Fruit fly (Drosophila melanogaster) whole organism, embryonic: ENCODE results near the gene Ugt36F1.

Experiments used
- Atf6 ChIP-seq: fragments of 200-800 bp; sonication (Bioruptor generic); IDR thresholded peaks from 2 replicates; pipeline ENCODE4 v1.3.6; 2022; ENCODE audit warnings: missing biosample characterization, missing genetic modification characterization
- B-H1 ChIP-seq: fragments of 200-800 bp; sonication (Bioruptor generic); IDR thresholded peaks from 3 replicates; pipeline ENCODE4 v1.3.6; 2022; ENCODE audit warnings: missing biosample characterization, missing genetic modification characterization
- CG10543 ChIP-seq: fragments of 200-800 bp; sonication (Bioruptor generic); optimal IDR thresholded peaks from 3 replicates; lab custom pipeline; 2017; ENCODE audit warnings: missing biosample characterization, mild to moderate bottlenecking, missing genetic modification characterization, moderate library complexity
- CG10565 ChIP-seq: fragments of 200-800 bp; sonication (Bioruptor generic); optimal IDR thresholded peaks from 3 replicates; lab custom pipeline; 2016; ENCODE audit warnings: missing biosample characterization, mild to moderate bottlenecking, missing genetic modification characterization
- CG11504 ChIP-seq: fragments of 200-800 bp; sonication (Bioruptor generic); optimal IDR thresholded peaks from 3 replicates; lab custom pipeline; 2019; ENCODE audit warnings: missing biosample characterization, mild to moderate bottlenecking, missing genetic modification characterization, moderate library complexity
- CG12299 ChIP-seq: fragments of 200-800 bp; sonication (Bioruptor generic); optimal IDR thresholded peaks from 2 replicates; lab custom pipeline; 2018; ENCODE audit warnings: missing biosample characterization, mild to moderate bottlenecking, missing genetic modification characterization
- CG13287 ChIP-seq: fragments of 200-800 bp; sonication (Bioruptor generic); IDR thresholded peaks from 2 replicates; pipeline ENCODE4 v1.3.6; 2022; ENCODE audit warnings: missing biosample characterization, missing genetic modification characterization; ENCODE audit not compliant: partially characterized antibody
- CG13296 ChIP-seq: fragments of 200-800 bp; sonication (Bioruptor generic); optimal IDR thresholded peaks from 3 replicates; lab custom pipeline; 2018; ENCODE audit warnings: missing biosample characterization, mild to moderate bottlenecking, missing genetic modification characterization
- CG14014 ChIP-seq: fragments of 200-800 bp; sonication (Bioruptor generic); IDR thresholded peaks from 2 replicates; pipeline ENCODE4 v1.3.6; 2022; ENCODE audit warnings: missing biosample characterization, missing genetic modification characterization
- CG15073 ChIP-seq: fragments of 200-800 bp; sonication (Bioruptor generic); optimal IDR thresholded peaks from 2 replicates; lab custom pipeline; 2016; ENCODE audit warnings: missing biosample characterization, missing genetic modification characterization
- CG15269 ChIP-seq: fragments of 200-800 bp; sonication (Bioruptor generic); optimal IDR thresholded peaks from 2 replicates; lab custom pipeline; 2018; ENCODE audit warnings: missing biosample characterization, mild to moderate bottlenecking, missing genetic modification characterization, moderate library complexity
- CG15514 ChIP-seq: fragments of 200-800 bp; sonication (Bioruptor generic); optimal IDR thresholded peaks from 3 replicates; lab custom pipeline; 2017; ENCODE audit warnings: missing biosample characterization, missing genetic modification characterization, mild to moderate bottlenecking, moderate library complexity, missing genetic modification reagents
- CG17361 ChIP-seq: fragments of 200-800 bp; sonication (Bioruptor generic); IDR thresholded peaks from 3 replicates; pipeline ENCODE4 v1.3.6; 2022; ENCODE audit warnings: missing biosample characterization, missing genetic modification characterization
- CG18764 ChIP-seq: fragments of 200-800 bp; sonication (Bioruptor generic); optimal IDR thresholded peaks from 3 replicates; lab custom pipeline; 2016; ENCODE audit warnings: missing biosample characterization, missing genetic modification characterization
- CG2202 ChIP-seq: fragments of 200-800 bp; sonication (Bioruptor generic); optimal IDR thresholded peaks from 2 replicates; lab custom pipeline; 2018; ENCODE audit warnings: missing biosample characterization, mild to moderate bottlenecking, missing genetic modification characterization
- CG34422 ChIP-seq: fragments of 200-800 bp; sonication (Bioruptor generic); IDR thresholded peaks from 3 replicates; pipeline ENCODE4 v1.3.6; 2022; ENCODE audit warnings: missing biosample characterization, missing genetic modification characterization
- CG42726 ChIP-seq: fragments of 200-800 bp; sonication (Bioruptor generic); IDR thresholded peaks from 2 replicates; pipeline ENCODE4 v1.3.6; 2022; ENCODE audit warnings: missing biosample characterization, missing genetic modification characterization; ENCODE audit not compliant: partially characterized antibody
- CG6175 ChIP-seq: fragments of 200-800 bp; sonication (Bioruptor generic); IDR thresholded peaks from 3 replicates; pipeline ENCODE4 v1.3.6; 2022; ENCODE audit warnings: missing biosample characterization, missing genetic modification characterization
- CG6683 ChIP-seq: fragments of 200-800 bp; sonication (Bioruptor generic); optimal IDR thresholded peaks from 2 replicates; lab custom pipeline; 2017; ENCODE audit warnings: missing biosample characterization, mild to moderate bottlenecking, missing genetic modification characterization, missing genetic modification reagents
- CG7987 ChIP-seq: fragments of 200-800 bp; sonication (Bioruptor generic); optimal IDR thresholded peaks from 2 replicates; lab custom pipeline; 2018; ENCODE audit warnings: missing biosample characterization, mild to moderate bottlenecking, missing genetic modification characterization, moderate library complexity
- D19B ChIP-seq: fragments of 200-800 bp; sonication (Bioruptor generic); optimal IDR thresholded peaks from 2 replicates; lab custom pipeline; 2017; ENCODE audit warnings: missing biosample characterization, mild to moderate bottlenecking, missing genetic modification characterization
- Deaf1 ChIP-seq: fragments of 200-800 bp; optimal IDR thresholded peaks from 3 replicates; lab custom pipeline; 2019; ENCODE audit warnings: missing biosample characterization, mild to moderate bottlenecking, missing genetic modification characterization, moderate library complexity
- Ets97D ChIP-seq: fragments of 200-800 bp; sonication (Bioruptor generic); optimal IDR thresholded peaks from 3 replicates; lab custom pipeline; 2016; ENCODE audit warnings: missing biosample characterization, missing genetic modification characterization
- Fer3 ChIP-seq: fragments of 200-800 bp; sonication (Bioruptor generic); optimal IDR thresholded peaks from 2 replicates; lab custom pipeline; 2018; ENCODE audit warnings: missing biosample characterization, mild to moderate bottlenecking, missing genetic modification characterization, moderate library complexity
- Hsf ChIP-seq: fragments of 200-800 bp; sonication (Bioruptor generic); optimal IDR thresholded peaks from 3 replicates; lab custom pipeline; 2016; ENCODE audit warnings: missing biosample characterization, missing genetic modification characterization
- MTF-1 ChIP-seq: fragments of 200-800 bp; sonication (Bioruptor generic); optimal IDR thresholded peaks from 2 replicates; lab custom pipeline; 2018; ENCODE audit warnings: missing biosample characterization, mild to moderate bottlenecking, missing genetic modification characterization, borderline replicate concordance
- Neu2 ChIP-seq: fragments of 200-800 bp; sonication (Bioruptor generic); optimal IDR thresholded peaks from 3 replicates; lab custom pipeline; 2016; ENCODE audit warnings: missing biosample characterization, missing genetic modification characterization, borderline replicate concordance
- NfI ChIP-seq: fragments of 200-800 bp; sonication (Bioruptor generic); optimal IDR thresholded peaks from 3 replicates; lab custom pipeline; 2018; ENCODE audit warnings: missing biosample characterization, mild to moderate bottlenecking, missing genetic modification characterization, moderate library complexity
- Opbp ChIP-seq: fragments of 200-800 bp; sonication (Bioruptor generic); IDR thresholded peaks from 3 replicates; pipeline ENCODE4 v1.3.6; 2022; ENCODE audit warnings: missing biosample characterization, missing genetic modification characterization; ENCODE audit not compliant: partially characterized antibody
- Rfx ChIP-seq: fragments of 200-800 bp; sonication (Bioruptor generic); IDR thresholded peaks from 2 replicates; pipeline ENCODE4 v1.3.6; 2022; ENCODE audit warnings: missing biosample characterization, missing genetic modification characterization
- Spps ChIP-seq: fragments of 200-800 bp; sonication (Bioruptor generic); optimal IDR thresholded peaks from 2 replicates; lab custom pipeline; 2018; ENCODE audit warnings: missing biosample characterization, mild to moderate bottlenecking, missing genetic modification characterization
- amos ChIP-seq: fragments of 200-800 bp; sonication (Bioruptor generic); IDR thresholded peaks from 2 replicates; pipeline ENCODE4 v1.3.6; 2022; ENCODE audit warnings: missing biosample characterization, missing genetic modification characterization; ENCODE audit not compliant: partially characterized antibody
- bowl ChIP-seq: fragments of 200-800 bp; sonication (Bioruptor generic); IDR thresholded peaks from 2 replicates; pipeline ENCODE4 v1.3.6; 2022; ENCODE audit warnings: missing biosample characterization, missing genetic modification characterization
- chn ChIP-seq: fragments of 200-800 bp; sonication (Bioruptor generic); optimal IDR thresholded peaks from 2 replicates; lab custom pipeline; 2016; ENCODE audit warnings: missing biosample characterization, missing genetic modification characterization
- corto ChIP-seq: fragments of 200-800 bp; sonication (Bioruptor generic); optimal IDR thresholded peaks from 2 replicates; lab custom pipeline; 2016; ENCODE audit warnings: missing biosample characterization, mild to moderate bottlenecking, missing genetic modification characterization, moderate library complexity
- crc ChIP-seq: fragments of 200-800 bp; sonication (Bioruptor generic); optimal IDR thresholded peaks from 2 replicates; lab custom pipeline; 2016; ENCODE audit warnings: missing biosample characterization, missing genetic modification characterization
- ewg ChIP-seq: fragments of 200-800 bp; sonication (Bioruptor generic); optimal IDR thresholded peaks from 3 replicates; lab custom pipeline; 2017; ENCODE audit warnings: mild to moderate bottlenecking, missing biosample characterization, missing genetic modification reagents, missing genetic modification characterization
- gce ChIP-seq: fragments of 200-800 bp; sonication (Bioruptor generic); IDR thresholded peaks from 3 replicates; pipeline ENCODE4 v1.3.6; 2022; ENCODE audit warnings: missing biosample characterization, missing genetic modification characterization
- mirr ChIP-seq: fragments of 200-800 bp; sonication (Bioruptor generic); optimal IDR thresholded peaks from 3 replicates; lab custom pipeline; 2018; ENCODE audit warnings: missing biosample characterization, mild to moderate bottlenecking, missing genetic modification characterization
- p53 ChIP-seq: fragments of 200-800 bp; sonication (Bioruptor generic); optimal IDR thresholded peaks from 2 replicates; lab custom pipeline; 2016; ENCODE audit warnings: missing biosample characterization, missing genetic modification characterization
- pum ChIP-seq: fragments of 200-800 bp; sonication (Bioruptor generic); optimal IDR thresholded peaks from 2 replicates; lab custom pipeline; 2016; ENCODE audit warnings: missing biosample characterization, missing genetic modification characterization
- run ChIP-seq: fragments of 200-800 bp; sonication (Bioruptor generic); optimal IDR thresholded peaks from 3 replicates; lab custom pipeline; 2018; ENCODE audit warnings: missing biosample characterization, mild to moderate bottlenecking, missing genetic modification characterization
- sd ChIP-seq: fragments of 200-800 bp; sonication (Bioruptor generic); optimal IDR thresholded peaks from 3 replicates; lab custom pipeline; 2018; ENCODE audit warnings: missing biosample characterization, mild to moderate bottlenecking, missing genetic modification characterization, moderate library complexity
- stc ChIP-seq: fragments of 200-800 bp; sonication (Bioruptor generic); IDR thresholded peaks from 2 replicates; pipeline ENCODE4 v1.3.6; 2022; ENCODE audit warnings: missing biosample characterization, missing genetic modification characterization
- sug ChIP-seq: fragments of 200-800 bp; optimal IDR thresholded peaks from 2 replicates; lab custom pipeline; 2019; ENCODE audit warnings: missing biosample characterization, mild to moderate bottlenecking, missing genetic modification characterization, moderate library complexity
- tup ChIP-seq: fragments of 200-800 bp; sonication (Bioruptor generic); optimal IDR thresholded peaks from 2 replicates; lab custom pipeline; 2016; ENCODE audit warnings: missing biosample characterization, mild to moderate bottlenecking, missing genetic modification characterization, moderate library complexity
- unpg ChIP-seq: fragments of 200-800 bp; sonication (Bioruptor generic); optimal IDR thresholded peaks from 3 replicates; lab custom pipeline; 2018; ENCODE audit warnings: missing biosample characterization, mild to moderate bottlenecking, missing genetic modification characterization, moderate library complexity
- vvl ChIP-seq: fragments of 200-800 bp; sonication (Bioruptor generic); IDR thresholded peaks from 2 replicates; pipeline ENCODE4 v1.3.6; 2022; ENCODE audit warnings: missing biosample characterization, missing genetic modification characterization

Ugt36F1 gene

dm6 chr2L:18823243-18823803 lies 4.2 kb downstream of the Ugt36F1 start, which contains the start of gene Ugt36D1 (continued):
- no peak for TF ChIP-seq CG18764
- TF ChIP-seq corto (GFP tag; lab: Kevin White, UChicago) = peak; percentile 4
- peak; percentile 17 for TF ChIP-seq CG10543 (GFP tag; lab: Kevin White, UChicago)
- TF ChIP-seq CG13287 (GFP tag; lab: Robert Waterston, UW) = peak; percentile 43; the same call in 1 of the 2 replicates
- TF ChIP-seq CG42726 (GFP tag; lab: Robert Waterston, UW) = peak; percentile 66
- peak; percentile 76 for TF ChIP-seq sd (tag; lab: Kevin White, UChicago)
- TF ChIP-seq CG7987 (GFP tag; lab: Kevin White, UChicago) = peak; percentile 31
- peak; percentile 41; the same call in 1 of the 2 replicates for TF ChIP-seq amos
- peak; percentile 39 for TF ChIP-seq NfI (GFP tag; lab: Kevin White, UChicago)
- TF ChIP-seq Atf6 = 0 out of 2 replicates have a peak, but pooled peaks have one; percentile 12
- peak; percentile 98 for TF ChIP-seq Deaf1
- no peak for TF ChIP-seq gce (GFP tag; lab: Robert Waterston, UW)
- no peak for TF ChIP-seq B-H1 (GFP tag; lab: Robert Waterston, UW)
- peak; percentile 21 for TF ChIP-seq CG13296
- peak; percentile 18 for TF ChIP-seq CG15269 (tag; lab: Kevin White, UChicago)
- peak; percentile 9 for TF ChIP-seq mirr (GFP tag; lab: Kevin White, UChicago)
- no peak for TF ChIP-seq CG10565 (GFP tag; lab: Kevin White, UChicago)
- TF ChIP-seq chn (GFP tag; lab: Kevin White, UChicago) = no peak
- 0 out of 3 replicates have a peak, but pooled peaks have one; percentile 11 for TF ChIP-seq CG6175 (GFP tag; lab: Robert Waterston, UW)
- TF ChIP-seq Rfx = peak; percentile 33; the same call in 1 of the 2 replicates
- peak; percentile 1 for TF ChIP-seq sug
- TF ChIP-seq ewg (GFP tag; lab: Kevin White, UChicago) = peak; percentile 13
- TF ChIP-seq CG15514 (GFP tag; lab: Kevin White, UChicago) = peak; percentile 52
- TF ChIP-seq Opbp = 0 out of 3 replicates have a peak, but pooled peaks have one; percentile 31
- peak; percentile 2 for TF ChIP-seq p53 (GFP tag; lab: Kevin White, UChicago)
- TF ChIP-seq CG17361 (GFP tag; lab: Robert Waterston, UW) = peak; percentile 26; the same call in 1 of the 3 replicates

- TF ChIP-seq Fer3 (tag; lab: Kevin White, UChicago) (no peak), CG15073 (GFP tag; lab: Kevin White, UChicago) (no peak), CG2202 (tag; lab: Kevin White, UChicago) (no peak), pum (GFP tag; lab: Kevin White, UChicago) (no peak), sd (tag; lab: Kevin White, UChicago) (peak; percentile 10), tup (no peak), CG6175 (GFP tag; lab: Robert Waterston, UW) (no peak), Spps (tag; lab: Kevin White, UChicago) (no peak), unpg (no peak), D19B (GFP tag; lab: Kevin White, UChicago) (no peak), CG11504 (tag; lab: Kevin White, UChicago) (peak; percentile 62), Neu2 (GFP tag; lab: Kevin White, UChicago) (no peak), Ets97D (GFP tag; lab: Kevin White, UChicago) (no peak), MTF-1 (no peak), run (no peak), bowl (GFP tag; lab: Robert Waterston, UW) (no peak), CG34422 (GFP tag; lab: Robert Waterston, UW) (no peak), vvl (GFP tag; lab: Robert Waterston, UW) (no peak), Deaf1 (peak; percentile 10), CG12299 (tag; lab: Kevin White, UChicago) (no peak), crc (GFP tag; lab: Kevin White, UChicago) (no peak), CG14014 (GFP tag; lab: Robert Waterston, UW) (no peak), CG6683 (GFP tag; lab: Kevin White, UChicago) (no peak), stc (GFP tag; lab: Robert Waterston, UW) (no peak), Hsf (GFP tag; lab: Kevin White, UChicago) (no peak)
Measured at dm6 chr2L:18826496-18827008, 7.4 kb downstream of the Ugt36F1 start, which contains the start of gene Ugt36E1. Gene Ugt36E1 (plus strand): TSS chr2L:18826770.
